Fruit fly (Drosophila melanogaster) whole organism, adult: ENCODE data around the gene eIF5B.

Experiments used
- CG11617 ChIP-seq: fragments of 200-800 bp; sonication (Bioruptor generic); optimal IDR thresholded peaks from 2 replicates; lab custom pipeline; 2017; ENCODE audit warnings: mild to moderate bottlenecking, missing biosample characterization, missing genetic modification reagents, missing genetic modification characterization
- CG12768 ChIP-seq: fragments of 200-800 bp; sonication (Bioruptor generic); optimal IDR thresholded peaks from 2 replicates; lab custom pipeline; 2017; ENCODE audit warnings: missing biosample characterization, missing genetic modification characterization, mild to moderate bottlenecking, moderate library complexity, missing genetic modification reagents
- CG14711 ChIP-seq: fragments of 200-800 bp; sonication (Bioruptor generic); optimal IDR thresholded peaks from 2 replicates; lab custom pipeline; 2018; ENCODE audit warnings: missing biosample characterization, mild to moderate bottlenecking, missing genetic modification characterization, moderate library complexity
- CG1620 ChIP-seq: fragments of 200-800 bp; sonication (Bioruptor generic); optimal IDR thresholded peaks from 2 replicates; lab custom pipeline; 2016; ENCODE audit warnings: missing biosample characterization, missing genetic modification characterization
- CG33017 ChIP-seq: fragments of 200-800 bp; sonication (Bioruptor generic); optimal IDR thresholded peaks from 2 replicates; lab custom pipeline; 2018; ENCODE audit warnings: missing biosample characterization, mild to moderate bottlenecking, missing genetic modification characterization, moderate library complexity
- CG5204 ChIP-seq: fragments of 200-800 bp; sonication (Bioruptor generic); optimal IDR thresholded peaks from 2 replicates; lab custom pipeline; 2016; ENCODE audit warnings: missing biosample characterization, missing genetic modification characterization
- CG7045 ChIP-seq: fragments of 200-800 bp; sonication (Bioruptor generic); optimal IDR thresholded peaks from 2 replicates; lab custom pipeline; 2017; ENCODE audit warnings: missing biosample characterization, mild to moderate bottlenecking, missing genetic modification characterization
- CG7101 ChIP-seq: fragments of 200-800 bp; sonication (Bioruptor generic); optimal IDR thresholded peaks from 2 replicates; lab custom pipeline; 2018; ENCODE audit warnings: missing biosample characterization, mild to moderate bottlenecking, missing genetic modification characterization, moderate library complexity
- Clk ChIP-seq: fragments of 200-800 bp; sonication (Bioruptor generic); optimal IDR thresholded peaks from 2 replicates; lab custom pipeline; 2017; ENCODE audit warnings: missing biosample characterization, missing genetic modification characterization
- Crg-1 ChIP-seq: fragments of 200-800 bp; sonication (Bioruptor generic); optimal IDR thresholded peaks from 2 replicates; lab custom pipeline; 2016; ENCODE audit warnings: missing biosample characterization, missing genetic modification characterization
- Hr96 ChIP-seq: fragments of 200-800 bp; sonication (Bioruptor generic); optimal IDR thresholded peaks from 2 replicates; lab custom pipeline; 2016; ENCODE audit warnings: missing biosample characterization, missing genetic modification characterization
- Mnt ChIP-seq: fragments of 200-800 bp; sonication (Bioruptor generic); optimal IDR thresholded peaks from 2 replicates; lab custom pipeline; 2016; ENCODE audit warnings: missing biosample characterization, mild to moderate bottlenecking, missing genetic modification characterization
- bab1 ChIP-seq: fragments of 200-800 bp; sonication (Bioruptor generic); optimal IDR thresholded peaks from 3 replicates; lab custom pipeline; 2019; ENCODE audit warnings: missing biosample characterization, mild to moderate bottlenecking, missing genetic modification characterization, moderate library complexity
- cic ChIP-seq: fragments of 200-800 bp; sonication (Bioruptor generic); optimal IDR thresholded peaks from 2 replicates; lab custom pipeline; 2017; ENCODE audit warnings: missing biosample characterization, mild to moderate bottlenecking, missing genetic modification characterization, moderate library complexity
- cnc ChIP-seq, 2 experiments: fragments of >200 bp; optimal IDR thresholded peaks; 2 replicates each; lab custom pipeline; 2017
- kay ChIP-seq: fragments of 200-800 bp; sonication (Bioruptor generic); peaks from one replicate; lab custom pipeline; 2016; ENCODE audit warnings: missing biosample characterization, missing genetic modification characterization, borderline replicate concordance
- ovo ChIP-seq: fragments of 200-800 bp; sonication (Bioruptor generic); optimal IDR thresholded peaks from 2 replicates; lab custom pipeline; 2016; ENCODE audit warnings: missing biosample characterization, missing genetic modification characterization
- pad ChIP-seq: fragments of 200-800 bp; sonication (Bioruptor generic); optimal IDR thresholded peaks from 3 replicates; lab custom pipeline; 2017; ENCODE audit warnings: missing biosample characterization, missing genetic modification characterization, mild to moderate bottlenecking, moderate library complexity, missing genetic modification reagents
- tj ChIP-seq: fragments of 200-800 bp; sonication (Bioruptor generic); optimal IDR thresholded peaks from 3 replicates; lab custom pipeline; 2017; ENCODE audit warnings: missing biosample characterization, mild to moderate bottlenecking, missing genetic modification characterization, moderate library complexity
- toe ChIP-seq: fragments of 200-800 bp; sonication (Bioruptor generic); optimal IDR thresholded peaks from 2 replicates; lab custom pipeline; 2016; ENCODE audit warnings: missing biosample characterization, missing genetic modification characterization

The eIF5B gene

DNA sequence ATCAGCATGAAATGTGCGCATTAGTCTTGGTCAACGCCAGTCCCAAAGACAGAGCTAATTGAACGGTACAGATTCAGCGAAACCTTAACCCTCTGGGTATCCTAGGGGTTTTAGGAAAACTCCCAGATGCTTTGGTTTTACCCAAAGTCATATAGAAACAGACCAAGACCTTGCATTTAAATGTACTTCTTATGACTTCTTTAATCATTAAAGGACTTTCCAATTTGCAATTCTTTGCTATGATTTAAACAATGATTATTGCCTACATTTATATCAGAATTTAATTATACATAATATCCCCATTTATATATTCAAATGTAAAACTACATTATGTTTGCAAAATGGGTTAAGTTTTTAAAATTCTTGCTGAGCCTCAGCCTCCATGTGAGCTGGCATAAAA lies 37.8 kb downstream of the eIF5B start:
- TF ChIP-seq bab1 (GFP tag; lab: Kevin White, UChicago), result no peak
- TF ChIP-seq tj (GFP tag; lab: Kevin White, UChicago), result peak; percentile 8
- no peak for TF ChIP-seq CG7101 (tag; lab: Kevin White, UChicago)
- no peak for TF ChIP-seq kay (GFP tag; lab: Kevin White, UChicago)
- no peak for TF ChIP-seq Crg-1 (GFP tag; lab: Kevin White, UChicago)

DNA sequence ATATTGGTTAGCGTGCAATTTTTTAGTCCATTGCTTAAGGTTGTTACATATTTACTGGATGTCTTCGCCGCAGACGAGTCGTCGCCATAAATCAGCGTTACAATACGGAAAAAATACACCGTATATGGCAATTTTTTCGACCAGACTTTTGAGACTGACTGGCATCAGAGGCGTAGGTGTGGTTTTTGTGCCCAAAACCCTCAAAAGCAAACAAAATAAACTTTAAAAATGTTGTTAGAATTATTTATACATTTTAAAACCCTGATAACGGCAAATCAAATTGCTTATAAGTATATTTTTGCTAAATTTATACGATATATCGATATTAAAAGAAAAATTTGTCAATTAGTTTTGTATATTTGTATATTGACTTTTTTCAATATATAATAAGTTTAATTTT lies 40.1 kb downstream of the eIF5B start:
- TF ChIP-seq CG14711 (tag; lab: Kevin White, UChicago) (no peak), CG7045 (GFP tag; lab: Kevin White, UChicago) (no peak), CG12768 (GFP tag; lab: Kevin White, UChicago) (no peak), Crg-1 (GFP tag; lab: Kevin White, UChicago) (no peak), CG5204 (GFP tag; lab: Kevin White, UChicago) (no peak), Clk (no peak), tj (GFP tag; lab: Kevin White, UChicago) (no peak), toe (GFP tag; lab: Kevin White, UChicago) (no peak), CG11617 (GFP tag; lab: Kevin White, UChicago) (no peak), Hr96 (GFP tag; lab: Kevin White, UChicago) (no peak), cnc (optimal IDR thresholded peaks at IDR 0.05; lab: Kevin White, UChicago) (no peak), Mnt (no peak), pad (GFP tag; lab: Kevin White, UChicago) (no peak), CG7101 (tag; lab: Kevin White, UChicago) (no peak)

dm6 chr3L:3420237-3420643 lies 40.5 kb downstream of the eIF5B start:
- TF ChIP-seq toe (GFP tag; lab: Kevin White, UChicago), result no peak
- TF ChIP-seq Crg-1 (GFP tag; lab: Kevin White, UChicago), result no peak
- peak; percentile 71 for TF ChIP-seq tj (GFP tag; lab: Kevin White, UChicago)
- peak; percentile 24 for TF ChIP-seq Mnt
- TF ChIP-seq CG33017 (tag; lab: Kevin White, UChicago), result peak; percentile 10
- TF ChIP-seq pad (GFP tag; lab: Kevin White, UChicago), result no peak
- peak; percentile 100 for TF ChIP-seq cic (GFP tag; lab: Kevin White, UChicago)
- no peak for TF ChIP-seq CG5204 (GFP tag; lab: Kevin White, UChicago)
- TF ChIP-seq CG1620 (GFP tag; lab: Kevin White, UChicago), result no peak
- TF ChIP-seq Clk, result no peak
- TF ChIP-seq CG14711 (tag; lab: Kevin White, UChicago), result peak; percentile 26
- no peak for TF ChIP-seq ovo
- TF ChIP-seq CG11617 (GFP tag; lab: Kevin White, UChicago), result no peak

DNA sequence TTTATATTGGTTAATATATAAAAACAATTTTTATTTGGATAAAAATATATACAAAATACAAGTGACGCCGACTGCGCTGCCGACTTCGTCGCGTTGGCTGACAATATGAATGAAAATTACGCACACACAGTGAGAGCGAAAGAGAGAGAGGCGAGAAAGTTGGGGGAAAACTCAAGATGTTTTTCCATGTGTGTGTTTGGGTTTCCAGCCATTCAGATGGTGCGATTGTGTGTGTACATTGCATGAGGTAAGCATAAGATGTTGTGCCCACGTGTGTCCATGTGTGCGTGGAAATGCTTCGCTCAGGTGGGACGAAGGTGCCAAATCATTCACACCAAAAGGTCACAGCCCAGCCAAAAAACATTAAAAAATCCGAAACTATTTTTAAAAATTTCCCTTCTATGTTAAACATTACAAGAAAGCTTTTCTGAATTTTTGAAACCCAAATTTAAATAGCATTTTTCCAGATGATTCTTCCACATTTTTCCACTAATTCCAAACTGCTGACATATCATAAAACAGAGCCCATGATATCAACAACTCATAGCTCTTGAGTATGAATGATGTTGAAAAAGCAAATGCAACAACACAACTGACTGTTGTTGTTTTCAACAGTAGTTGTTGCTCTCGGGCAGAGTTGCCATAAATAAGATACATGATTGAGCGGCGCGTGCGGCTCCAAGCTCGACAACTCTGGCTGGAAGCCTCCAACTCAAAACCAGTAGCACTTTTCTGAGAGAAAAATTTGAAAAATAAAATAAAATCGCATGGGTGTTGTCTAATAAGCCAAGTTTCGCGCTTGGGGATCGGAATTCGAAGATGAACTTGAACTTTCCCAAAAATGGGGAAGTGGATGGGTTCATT lies 41.2 kb downstream of the eIF5B start:
- TF ChIP-seq cnc (optimal IDR thresholded peaks at IDR 0.05; lab: Kevin White, UChicago), result no peak
- TF ChIP-seq CG14711 (tag; lab: Kevin White, UChicago), result peak; percentile 91
- peak; percentile 35 for TF ChIP-seq kay (GFP tag; lab: Kevin White, UChicago)

DNA sequence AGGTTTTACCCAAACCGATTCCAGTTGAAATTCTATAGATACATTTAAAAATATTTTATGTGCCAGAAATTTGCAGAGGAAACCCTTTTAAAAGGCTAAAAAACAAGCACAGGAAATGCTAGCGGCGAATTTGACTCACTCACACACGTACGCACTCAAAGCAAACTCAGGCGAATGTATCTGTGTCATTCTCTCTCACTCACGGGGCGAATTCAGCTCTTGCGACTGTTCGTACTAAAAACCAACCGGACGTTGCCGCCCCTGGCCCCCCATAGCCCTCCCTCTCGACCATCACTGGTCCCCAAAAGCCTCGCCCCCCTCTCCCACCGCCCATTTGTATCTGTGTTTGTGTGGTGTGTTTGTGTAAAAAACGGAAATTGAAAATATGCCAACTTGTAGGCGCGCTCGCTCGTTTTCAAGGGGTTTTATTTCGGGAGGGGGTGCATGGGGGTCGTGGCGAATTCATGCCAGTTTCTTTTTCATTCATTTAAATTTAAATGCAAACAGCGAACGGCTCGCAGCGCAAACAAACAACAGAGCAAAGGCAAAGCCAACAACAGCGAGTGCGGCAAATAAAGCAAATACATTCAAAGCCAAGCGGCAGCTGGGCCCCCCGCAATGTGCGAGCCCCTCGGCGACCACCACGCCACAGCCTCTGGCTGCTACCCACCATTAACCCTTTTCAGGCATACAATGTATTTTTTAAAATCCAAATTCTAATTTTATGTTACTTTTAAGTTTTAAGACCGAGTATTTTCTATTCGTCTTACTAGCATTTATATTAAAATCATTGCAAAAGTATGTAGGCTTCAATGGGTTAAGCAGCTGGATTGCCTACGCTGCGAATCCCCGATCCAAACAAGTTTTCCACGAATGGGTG lies 42.3 kb downstream of the eIF5B start:
- TF ChIP-seq kay (GFP tag; lab: Kevin White, UChicago) (no peak), CG11617 (GFP tag; lab: Kevin White, UChicago) (peak; percentile 81), CG14711 (tag; lab: Kevin White, UChicago) (peak; percentile 70), CG33017 (tag; lab: Kevin White, UChicago) (peak; percentile 75), tj (GFP tag; lab: Kevin White, UChicago) (peak; percentile 88), Mnt (peak; percentile 48), Crg-1 (GFP tag; lab: Kevin White, UChicago) (peak; percentile 78), CG1620 (GFP tag; lab: Kevin White, UChicago) (no peak), CG12768 (GFP tag; lab: Kevin White, UChicago) (peak; percentile 86), Clk (peak; percentile 17), pad (GFP tag; lab: Kevin White, UChicago) (peak; percentile 80), Hr96 (GFP tag; lab: Kevin White, UChicago) (peak; percentile 10), cnc (optimal IDR thresholded peaks at IDR 0.05; lab: Kevin White, UChicago) (no peak), ovo (peak; percentile 79), cic (GFP tag; lab: Kevin White, UChicago) (peak; percentile 100), CG7101 (tag; lab: Kevin White, UChicago) (peak; percentile 65), bab1 (GFP tag; lab: Kevin White, UChicago) (no peak), CG5204 (GFP tag; lab: Kevin White, UChicago) (peak; percentile 71), CG7045 (GFP tag; lab: Kevin White, UChicago) (peak; percentile 72), toe (GFP tag; lab: Kevin White, UChicago) (peak; percentile 22)
